Fruit fly (Drosophila melanogaster) S2 (cell line): Measurements from ENCODE around the gene Dph1.

Experiments
- CG8478 ChIP-seq: fragments of >200 bp; optimal IDR thresholded peaks from 2 replicates; lab custom pipeline; 2018
- CTCF ChIP-seq, 2 experiments: fragments of >200 bp; optimal IDR thresholded peaks; 2 replicates each; lab custom pipeline; 2018

DNA sequence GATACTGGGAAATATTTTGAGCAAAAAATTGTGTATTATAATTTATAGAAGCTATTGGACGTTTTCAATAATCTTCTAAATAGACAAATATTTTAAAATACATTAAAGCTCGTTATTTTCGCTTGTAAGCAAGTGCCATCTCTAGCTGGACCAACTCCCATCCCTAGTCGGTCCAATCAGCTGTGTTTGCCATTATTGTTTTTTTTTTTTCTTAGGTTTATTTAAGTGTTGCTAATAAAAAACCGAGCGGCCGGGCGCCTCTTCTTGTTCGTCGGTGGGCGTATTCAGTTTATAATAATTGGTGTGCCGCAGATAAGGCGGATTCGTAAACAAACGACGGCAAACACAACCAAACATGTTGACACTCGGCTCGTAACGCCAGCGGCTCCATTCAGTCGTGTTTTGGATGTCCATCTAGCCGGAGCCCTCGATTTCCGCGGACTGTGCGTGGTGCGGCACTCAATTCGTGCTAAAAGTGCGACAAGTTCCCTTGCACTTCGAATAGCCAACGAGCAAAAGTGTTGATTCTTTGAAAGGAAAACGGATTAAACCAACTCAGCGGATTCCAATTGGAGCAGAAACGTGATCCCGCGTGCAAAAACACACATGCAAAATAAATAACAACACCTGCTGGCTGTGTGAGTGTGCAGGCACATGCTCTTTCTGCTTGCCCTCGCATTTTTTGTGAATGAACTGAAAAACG is 12.8 kb downstream of the Dph1 start, which contains the start of gene Sugb:
- TF ChIP-seq CTCF (optimal IDR thresholded peaks at IDR 0.05; lab: Kevin White, UChicago) = no peak
- TF ChIP-seq CG8478 (lab: Kevin White, UChicago) = no peak
